Worm (Caenorhabditis elegans) whole organism, young adult: Measurements from ENCODE around the gene him-5.
"Not testable (repeated sequence)": the region's sequence is repeated elsewhere in the genome, so short reads cannot be mapped to it uniquely, and the experiment has no call there.

Experiments
- F57A8.1 ChIP-seq: fragments of 200-800 bp; sonication (Bioruptor generic); optimal IDR thresholded peaks from 2 replicates; lab custom pipeline; 2018; ENCODE audit warnings: mild to moderate bottlenecking, missing genetic modification characterization, moderate library complexity, missing compliant biosample characterization
- Y67H2A.10 ChIP-seq: fragments of 200-800 bp; sonication (Bioruptor generic); conservative IDR thresholded peaks from 2 replicates; pipeline ENCODE4 v1.3.6; 2022; ENCODE audit warnings: missing genetic modification reagents, missing genetic modification characterization, missing compliant biosample characterization
- ZK185.1 ChIP-seq: sonication (generic microtip); optimal IDR thresholded peaks from 2 replicates; lab custom pipeline; 2016; ENCODE audit warnings: mild to moderate bottlenecking, missing genetic modification characterization, missing compliant biosample characterization; ENCODE audit not compliant: poor library complexity, severe bottlenecking
- ceh-100 ChIP-seq: fragments of 200-800 bp; sonication (Bioruptor generic); IDR thresholded peaks from 2 replicates; pipeline ENCODE4 v1.3.6; 2022; ENCODE audit warnings: missing genetic modification reagents, missing genetic modification characterization, missing compliant biosample characterization
- him-1 ChIP-seq: sonication (generic microtip); optimal IDR thresholded peaks from 2 replicates; lab custom pipeline; 2016; ENCODE audit warnings: missing genotype, missing genetic modification reagents, missing genetic modification characterization, missing compliant biosample characterization
- let-607 ChIP-seq, 2 experiments: fragments of 200-800 bp in 1 of 2; sonication (Bioruptor generic) in 1 of 2; sonication (generic microtip) in 1 of 2; optimal IDR thresholded peaks; 2 replicates each; lab custom pipeline; 2016 to 2018; ENCODE audit warnings: mild to moderate bottlenecking in 2 of 2, missing compliant biosample characterization in 2 of 2, missing genetic modification characterization in 2 of 2, moderate library complexity in 2 of 2, missing genotype in 1 of 2
- lin-26 ChIP-seq: fragments of 200-800 bp; sonication (Bioruptor generic); IDR thresholded peaks from 2 replicates; pipeline ENCODE4 v1.3.6; 2022; ENCODE audit warnings: missing genetic modification reagents, missing genetic modification characterization, missing compliant biosample characterization
- nfya-1 ChIP-seq: sonication (generic microtip); optimal IDR thresholded peaks from 2 replicates; lab custom pipeline; 2017; ENCODE audit warnings: antibody characterized with exemption, missing compliant biosample characterization, missing genetic modification characterization, borderline replicate concordance; ENCODE audit not compliant: insufficient read depth
- unc-130 ChIP-seq: sonication (generic microtip); optimal IDR thresholded peaks from 2 replicates; lab custom pipeline; 2016; ENCODE audit warnings: missing genetic modification reagents, missing genetic modification characterization, missing compliant biosample characterization
- unc-62 ChIP-seq: fragments of 150-350 bp; optimal IDR thresholded peaks from 2 replicates; lab custom pipeline; 2014; ENCODE audit warnings: missing biosample characterization, missing genetic modification reagents, missing genetic modification characterization
- ztf-22 ChIP-seq: fragments of 200-800 bp; sonication (Bioruptor generic); optimal IDR thresholded peaks from 2 replicates; lab custom pipeline; 2018; ENCODE audit warnings: mild to moderate bottlenecking, missing genetic modification characterization, moderate library complexity, missing compliant biosample characterization

DNA sequence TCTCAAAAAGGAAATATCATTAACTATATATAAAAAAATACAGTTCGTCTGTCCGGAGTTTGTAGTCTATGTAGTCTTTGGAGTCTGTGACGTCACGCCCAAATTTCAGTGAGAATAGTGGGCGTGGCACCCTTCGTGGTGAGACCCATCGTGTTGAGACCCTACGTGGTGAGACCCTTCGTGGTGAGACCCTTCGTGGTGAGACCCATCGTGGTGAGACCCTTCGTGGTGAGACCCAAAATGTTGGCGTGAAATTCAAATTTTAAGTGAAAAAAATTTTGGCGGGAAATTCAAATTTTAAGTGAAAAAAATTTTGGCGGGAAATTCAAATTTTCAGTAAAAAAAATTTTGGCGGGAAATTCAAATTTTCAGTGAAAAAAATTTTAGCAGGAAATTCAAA lies 34.0 kb downstream of the him-5 start:
- TF ChIP-seq nfya-1 (tag; lab: Kevin White, UChicago); ZK185.1 (tag; lab: Kevin White, UChicago); him-1; F57A8.1 (GFP tag; lab: Kevin White, UChicago); ztf-22 (GFP tag; lab: Kevin White, UChicago); unc-130; unc-62 (GFP tag; lab: Kevin White, UChicago); ceh-100 (GFP tag; lab: Robert Waterston, UW); let-607 (tag; optimal IDR thresholded peaks at IDR 0.05; lab: Kevin White, UChicago); Y67H2A.10 (GFP tag; lab: Robert Waterston, UW): not testable (repeated sequence)
- 0 out of 2 replicates have a peak, but pooled peaks have one; percentile 41 for TF ChIP-seq lin-26 (GFP tag; lab: Robert Waterston, UW)
